Worm (Caenorhabditis elegans) whole organism, L4 larva: ENCODE data around the gene sbds-1.

Source experiments
- attf-4 ChIP-seq: sonication (generic microtip); optimal IDR thresholded peaks from 3 replicates; lab custom pipeline; 2017; ENCODE audit warnings: missing biosample characterization, missing genetic modification characterization
- ceh-28 ChIP-seq: fragments of 150-350 bp; optimal IDR thresholded peaks from 2 replicates; lab custom pipeline; 2014; ENCODE audit warnings: missing biosample characterization, missing genetic modification reagents, missing genetic modification characterization
- ceh-82 ChIP-seq: sonication (generic microtip); optimal IDR thresholded peaks from 2 replicates; lab custom pipeline; 2017; ENCODE audit warnings: missing biosample characterization, missing genetic modification characterization
- dmd-9 ChIP-seq: fragments of 200-800 bp; sonication (Bioruptor generic); IDR thresholded peaks from 2 replicates; pipeline ENCODE4 v1.3.6; 2022; ENCODE audit warnings: missing genetic modification reagents, missing genetic modification characterization, missing compliant biosample characterization
- fkh-10 ChIP-seq: fragments of 150-350 bp; optimal IDR thresholded peaks from 2 replicates; lab custom pipeline; 2014; ENCODE audit warnings: missing biosample characterization, missing genetic modification reagents, missing genetic modification characterization
- madf-9 ChIP-seq: fragments of 200-800 bp; sonication (Bioruptor generic); conservative IDR thresholded peaks from 2 replicates; pipeline ENCODE4 v1.3.6; 2022; ENCODE audit warnings: missing genetic modification reagents, missing genetic modification characterization, missing compliant biosample characterization
- nhr-10 ChIP-seq: fragments of 150-350 bp; optimal IDR thresholded peaks from 2 replicates; lab custom pipeline; 2014; ENCODE audit warnings: missing biosample characterization, missing genetic modification characterization
- nhr-6 ChIP-seq: fragments of 150-350 bp; optimal IDR thresholded peaks from 2 replicates; lab custom pipeline; 2014; ENCODE audit warnings: missing biosample characterization, missing genetic modification characterization
- pqm-1 ChIP-seq: sonication (generic microtip); optimal IDR thresholded peaks from 2 replicates; lab custom pipeline; 2017; ENCODE audit warnings: missing biosample characterization, missing genetic modification characterization
- snpc-4 ChIP-seq: fragments of 150-350 bp; optimal IDR thresholded peaks from 2 replicates; lab custom pipeline; 2014; ENCODE audit warnings: missing biosample characterization, missing genetic modification characterization

DNA sequence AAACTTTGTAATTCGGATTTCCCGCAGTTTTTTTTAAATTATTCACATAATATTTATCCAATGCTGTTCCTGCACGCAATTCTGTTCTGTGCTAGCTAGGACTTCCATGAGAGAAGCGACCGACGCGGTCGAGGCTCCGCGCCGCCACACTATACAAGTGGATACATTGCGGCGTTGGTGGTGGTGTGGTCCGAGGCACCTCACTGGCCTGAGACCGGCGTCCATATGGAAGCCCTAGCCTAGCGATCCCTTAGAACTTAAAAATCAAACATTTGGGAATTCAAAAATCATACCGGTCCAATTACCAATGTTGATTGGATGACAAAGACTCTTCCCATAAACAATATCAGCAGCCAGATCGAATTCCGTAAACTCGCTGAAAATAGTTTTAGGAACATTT is 12.1 kb downstream of the sbds-1 start:
- no peak for TF ChIP-seq dmd-9 (GFP tag; lab: Robert Waterston, UW)
- no peak for TF ChIP-seq nhr-6 (tag; lab: Kevin White, UChicago)
- TF ChIP-seq attf-4 (tag; lab: Kevin White, UChicago), result no peak
- no peak for TF ChIP-seq fkh-10 (GFP tag; lab: Kevin White, UChicago)
- TF ChIP-seq ceh-28, result no peak
- no peak for TF ChIP-seq nhr-10
- TF ChIP-seq snpc-4 (tag; lab: Kevin White, UChicago), result no peak
- TF ChIP-seq pqm-1, result no peak
- TF ChIP-seq ceh-82 (tag; lab: Kevin White, UChicago), result no peak
- TF ChIP-seq madf-9 (GFP tag; lab: Robert Waterston, UW), result no peak
